Worm (Caenorhabditis elegans) whole organism, L1 larva: Measurements from ENCODE around the gene pah-1.

Experiments used
- C16A3.4 ChIP-seq: fragments of 150-350 bp; optimal IDR thresholded peaks from 2 replicates; lab custom pipeline; 2014; ENCODE audit warnings: missing biosample characterization, missing genetic modification characterization
- F16B12.6 ChIP-seq: fragments of 150-350 bp; optimal IDR thresholded peaks from 2 replicates; lab custom pipeline; 2014; ENCODE audit warnings: missing biosample characterization, missing genetic modification characterization
- alr-1 ChIP-seq: fragments of 200-800 bp; sonication (Bioruptor generic); optimal IDR thresholded peaks from 2 replicates; lab custom pipeline; 2018; ENCODE audit warnings: borderline replicate concordance, mild to moderate bottlenecking, missing genetic modification characterization, missing compliant biosample characterization
- ama-1 ChIP-seq: fragments of 150-350 bp; optimal IDR thresholded peaks from 2 replicates; lab custom pipeline; 2014
- blmp-1 ChIP-seq: fragments of 150-350 bp; optimal IDR thresholded peaks from 2 replicates; lab custom pipeline; 2014; ENCODE audit warnings: missing biosample characterization, missing genetic modification characterization
- ceh-82 ChIP-seq, 3 experiments: fragments of 150-350 bp in 1 of 3; sonication (generic microtip) in 2 of 3; optimal IDR thresholded peaks; 2 replicates each; lab custom pipeline; 2014 to 2017; ENCODE audit warnings: missing biosample characterization in 3 of 3, missing genetic modification characterization in 3 of 3
- ceh-90 ChIP-seq: sonication (generic microtip); optimal IDR thresholded peaks from 2 replicates; lab custom pipeline; 2016; ENCODE audit warnings: missing genetic modification characterization, missing compliant biosample characterization
- ces-1 ChIP-seq: fragments of 150-350 bp; optimal IDR thresholded peaks from 2 replicates; lab custom pipeline; 2014; ENCODE audit warnings: missing biosample characterization, missing genetic modification reagents, missing genetic modification characterization
- dpl-1 ChIP-seq, 3 experiments: fragments of 150-350 bp in 2 of 3; sonication (generic microtip) in 1 of 3; optimal IDR thresholded peaks; 2 replicates each; lab custom pipeline; 2014 to 2017; ENCODE audit warnings: missing biosample characterization in 3 of 3, missing genetic modification characterization in 3 of 3, missing genetic modification reagents in 3 of 3
- efl-1 ChIP-seq, 4 experiments: fragments of 150-350 bp; optimal IDR thresholded peaks in 3 of 4; peaks in 1 of 4; 1 replicate in 1 of 4; 2 replicates in 3 of 4; lab custom pipeline; 2014; ENCODE audit warnings: missing biosample characterization in 2 of 4, missing genetic modification characterization in 2 of 4, missing genetic modification reagents in 2 of 4
- efl-3 ChIP-seq: fragments of 200-800 bp; sonication (Bioruptor generic); optimal IDR thresholded peaks from 2 replicates; lab custom pipeline; 2018; ENCODE audit warnings: mild to moderate bottlenecking, missing genetic modification characterization, missing compliant biosample characterization
- fkh-10 ChIP-seq: sonication (generic microtip); optimal IDR thresholded peaks from 2 replicates; lab custom pipeline; 2017; ENCODE audit warnings: missing biosample characterization, missing genetic modification reagents, missing genetic modification characterization
- fkh-4 ChIP-seq: sonication (generic microtip); optimal IDR thresholded peaks from 2 replicates; lab custom pipeline; 2016; ENCODE audit warnings: missing compliant biosample characterization, missing genetic modification characterization, borderline replicate concordance
- fos-1 ChIP-seq: fragments of 150-350 bp; optimal IDR thresholded peaks from 2 replicates; lab custom pipeline; 2014; ENCODE audit warnings: missing biosample characterization, missing genetic modification characterization
- jun-1 ChIP-seq: fragments of 150-350 bp; optimal IDR thresholded peaks from 2 replicates; lab custom pipeline; 2014; ENCODE audit warnings: missing biosample characterization, missing genetic modification reagents, missing genetic modification characterization
- lin-15B ChIP-seq: fragments of 150-350 bp; sonication (generic microtip); optimal IDR thresholded peaks from 3 replicates; lab custom pipeline; 2014; ENCODE audit warnings: missing biosample characterization, missing genetic modification characterization
- lin-35 ChIP-seq, 2 experiments: fragments of 150-350 bp; optimal IDR thresholded peaks; 2 replicates each; lab custom pipeline; 2014; ENCODE audit warnings: missing biosample characterization in 2 of 2, missing genetic modification characterization in 2 of 2, missing genetic modification reagents in 2 of 2
- lsy-2 ChIP-seq, 2 experiments: fragments of 150-350 bp; optimal IDR thresholded peaks; 2 replicates each; lab custom pipeline; 2014; ENCODE audit warnings: missing biosample characterization in 2 of 2, missing genetic modification characterization in 2 of 2
- mdl-1 ChIP-seq, 2 experiments: fragments of 150-350 bp; optimal IDR thresholded peaks; 2 replicates each; lab custom pipeline; 2014 to 2017; ENCODE audit warnings: missing biosample characterization in 2 of 2, missing genetic modification characterization in 2 of 2, inconsistent platforms in 1 of 2
- mep-1 ChIP-seq: fragments of 150-350 bp; optimal IDR thresholded peaks from 2 replicates; lab custom pipeline; 2014; ENCODE audit warnings: missing biosample characterization, missing genetic modification characterization
- nhr-237 ChIP-seq: fragments of 150-350 bp; optimal IDR thresholded peaks from 2 replicates; lab custom pipeline; 2014; ENCODE audit warnings: missing biosample characterization, missing genetic modification characterization
- nhr-71 ChIP-seq: sonication (generic microtip); optimal IDR thresholded peaks from 2 replicates; lab custom pipeline; 2016; ENCODE audit warnings: mild to moderate bottlenecking, missing genetic modification characterization, moderate library complexity, missing compliant biosample characterization
- nhr-76 ChIP-seq: sonication (generic microtip); optimal IDR thresholded peaks from 2 replicates; lab custom pipeline; 2017; ENCODE audit warnings: missing biosample characterization, missing genetic modification characterization
- nhr-84 ChIP-seq: sonication (generic microtip); optimal IDR thresholded peaks from 2 replicates; lab custom pipeline; 2017; ENCODE audit warnings: missing biosample characterization, missing genetic modification characterization
- nhr-85 ChIP-seq: sonication (generic microtip); peaks from one replicate; lab custom pipeline; 2016; ENCODE audit warnings: missing genetic modification characterization, inconsistent platforms, missing compliant biosample characterization
- pag-3 ChIP-seq: sonication (generic microtip); optimal IDR thresholded peaks from 2 replicates; lab custom pipeline; 2017; ENCODE audit warnings: missing genetic modification characterization, mild to moderate bottlenecking, missing compliant biosample characterization, antibody characterized with exemption, borderline replicate concordance; ENCODE audit not compliant: insufficient read depth
- pqm-1 ChIP-seq: sonication (generic microtip); optimal IDR thresholded peaks from 3 replicates; lab custom pipeline; 2017; ENCODE audit warnings: missing biosample characterization, missing genetic modification characterization
- snpc-4 ChIP-seq: fragments of 150-350 bp; optimal IDR thresholded peaks from 2 replicates; lab custom pipeline; 2014; ENCODE audit warnings: missing biosample characterization, missing genetic modification characterization
- snu-23 ChIP-seq: sonication (generic microtip); optimal IDR thresholded peaks from 2 replicates; lab custom pipeline; 2016; ENCODE audit warnings: missing genetic modification characterization, missing compliant biosample characterization
- sptf-1 ChIP-seq: fragments of 150-350 bp; optimal IDR thresholded peaks from 2 replicates; lab custom pipeline; 2014; ENCODE audit warnings: missing biosample characterization, missing genetic modification characterization
- sup-37 ChIP-seq: fragments of 200-800 bp; sonication (Bioruptor generic); optimal IDR thresholded peaks from 2 replicates; lab custom pipeline; 2018; ENCODE audit warnings: mild to moderate bottlenecking, missing genetic modification characterization, missing compliant biosample characterization
- swsn-7 ChIP-seq: sonication (generic microtip); optimal IDR thresholded peaks from 2 replicates; lab custom pipeline; 2016; ENCODE audit warnings: missing genetic modification characterization, missing compliant biosample characterization
- tlp-1 ChIP-seq: fragments of 150-350 bp; optimal IDR thresholded peaks from 2 replicates; lab custom pipeline; 2014; ENCODE audit warnings: missing biosample characterization, missing genetic modification characterization
- unc-130 ChIP-seq: fragments of 150-350 bp; optimal IDR thresholded peaks from 2 replicates; lab custom pipeline; 2017; ENCODE audit warnings: missing biosample characterization, missing genetic modification characterization, inconsistent platforms
- unc-30 ChIP-seq: sonication (generic microtip); optimal IDR thresholded peaks from 2 replicates; lab custom pipeline; 2017; ENCODE audit warnings: missing biosample characterization, missing genetic modification characterization
- unc-62 ChIP-seq: fragments of 150-350 bp; optimal IDR thresholded peaks from 2 replicates; lab custom pipeline; 2014; ENCODE audit warnings: missing biosample characterization, missing genetic modification reagents, missing genetic modification characterization
- vab-15 ChIP-seq: sonication (generic microtip); optimal IDR thresholded peaks from 2 replicates; lab custom pipeline; 2017; ENCODE audit warnings: missing genotype, mild to moderate bottlenecking, missing genetic modification characterization, missing compliant biosample characterization
- zag-1 ChIP-seq: fragments of 150-350 bp; optimal IDR thresholded peaks from 2 replicates; lab custom pipeline; 2014; ENCODE audit warnings: missing biosample characterization, missing genetic modification characterization
- zip-4 ChIP-seq: fragments of 200-800 bp; sonication (Bioruptor generic); optimal IDR thresholded peaks from 2 replicates; lab custom pipeline; 2018; ENCODE audit warnings: mild to moderate bottlenecking, missing genetic modification characterization, moderate library complexity, missing compliant biosample characterization
- ztf-4 ChIP-seq: fragments of 150-350 bp; optimal IDR thresholded peaks from 2 replicates; lab custom pipeline; 2014; ENCODE audit warnings: missing biosample characterization, missing genetic modification characterization

The pah-1 gene

ce11 chrII:8810679-8811413 lies 44.0 kb upstream of the pah-1 start, which contains the start of the genes F46C5.9 and rer-1 (continued):
- TF ChIP-seq F16B12.6, result peak; percentile 83
- TF ChIP-seq pqm-1 (tag; lab: Kevin White, UChicago), result no peak
- peak; percentile 25 to 47 for TF ChIP-seq efl-1 (optimal IDR thresholded peaks at IDR 0.05; lab: Kevin White, UChicago)
- TF ChIP-seq efl-1 (GFP tag; optimal IDR thresholded peaks at IDR 0.05 in 1 of 2; lab: Kevin White, UChicago), result peak; percentile 51 to 80
- no peak for TF ChIP-seq efl-3
- TF ChIP-seq swsn-7 (tag; lab: Kevin White, UChicago), result no peak
- no peak for TF ChIP-seq sptf-1
- TF ChIP-seq alr-1, result no peak
- TF ChIP-seq dpl-1 (GFP tag; optimal IDR thresholded peaks at IDR 0.05; lab: Kevin White, UChicago), result peak; percentile 0 to 48 (median 12)
- peak in 1 of 2 experiments; percentile 63 for TF ChIP-seq lsy-2 (tag; optimal IDR thresholded peaks at IDR 0.05; lab: Kevin White, UChicago)

ce11 chrII:8808482-8808881 lies 41.7 kb upstream of the pah-1 start, which contains the start of gene F07H5.10:
Gene F07H5.10, minus strand, starts transcription at chrII:8808582.
- no peak for TF ChIP-seq ceh-90
- TF ChIP-seq pag-3 (tag; lab: Kevin White, UChicago), result no peak
- no peak for TF ChIP-seq sptf-1
- TF ChIP-seq vab-15 (tag; lab: Kevin White, UChicago), result no peak
- no peak for TF ChIP-seq nhr-71
- no peak for TF ChIP-seq nhr-76 (tag; lab: Kevin White, UChicago)
- TF ChIP-seq fkh-10, result no peak
- TF ChIP-seq mep-1 (tag; lab: Kevin White, UChicago), result no peak
- no peak for TF ChIP-seq dpl-1 (GFP tag; optimal IDR thresholded peaks at IDR 0.05; lab: Kevin White, UChicago)

ce11 chrII:8806921-8807320 lies 40.1 kb upstream of the pah-1 start, which contains the start of gene pho-13:
Gene pho-13, minus strand, starts transcription at chrII:8807021.
- no peak for TF ChIP-seq C16A3.4 (tag; lab: Kevin White, UChicago)
- no peak for TF ChIP-seq nhr-85 (tag; lab: Kevin White, UChicago)
- no peak for TF ChIP-seq blmp-1 (tag; lab: Kevin White, UChicago)
- no peak for TF ChIP-seq pag-3 (tag; lab: Kevin White, UChicago)
- TF ChIP-seq snpc-4 (tag; lab: Kevin White, UChicago), result no peak
- TF ChIP-seq unc-30, result no peak
- no peak for TF ChIP-seq unc-130
- no peak for TF ChIP-seq sup-37 (GFP tag; lab: Kevin White, UChicago)
- TF ChIP-seq alr-1, result no peak
- TF ChIP-seq lsy-2 (tag; optimal IDR thresholded peaks at IDR 0.05; lab: Kevin White, UChicago), result no peak
- TF ChIP-seq snu-23 (GFP tag; lab: Kevin White, UChicago), result no peak
- no peak for TF ChIP-seq sptf-1

ce11 chrII:8800830-8801229 lies 34.0 kb upstream of the pah-1 start, which contains the start of gene appg-2:
Gene appg-2, plus strand, starts transcription at chrII:8801130.
- TF ChIP-seq efl-1 (optimal IDR thresholded peaks at IDR 0.05; lab: Kevin White, UChicago) (no peak), efl-1 (GFP tag; optimal IDR thresholded peaks at IDR 0.05 in 1 of 2; lab: Kevin White, UChicago) (peak in 1 of 2 experiments; percentile 18), lin-35 (GFP tag; optimal IDR thresholded peaks at IDR 0.05; lab: Kevin White, UChicago) (no peak)
- TF ChIP-seq, all 84 proteins: peak for 1

ce11 chrII:8799725-8800124 lies 32.9 kb upstream of the pah-1 start:
- no peak for TF ChIP-seq lin-15B (tag; lab: Kevin White, UChicago)
- no peak for TF ChIP-seq zag-1 (tag; lab: Kevin White, UChicago)
- TF ChIP-seq vab-15 (tag; lab: Kevin White, UChicago), result no peak
- TF ChIP-seq nhr-84, result no peak
- no peak for TF ChIP-seq lsy-2 (tag; optimal IDR thresholded peaks at IDR 0.05; lab: Kevin White, UChicago)
- no peak for TF ChIP-seq sptf-1
- TF ChIP-seq ces-1 (GFP tag; lab: Kevin White, UChicago), result no peak
- TF ChIP-seq mdl-1 (tag; optimal IDR thresholded peaks at IDR 0.05; lab: Kevin White, UChicago), result no peak

- no peak for TF ChIP-seq zip-4
- no peak for TF ChIP-seq efl-3
- TF ChIP-seq fkh-4 (tag; lab: Kevin White, UChicago), result no peak
- TF ChIP-seq vab-15 (tag; lab: Kevin White, UChicago), result no peak
- no peak for TF ChIP-seq blmp-1 (tag; lab: Kevin White, UChicago)
- TF ChIP-seq ztf-4 (tag; lab: Kevin White, UChicago), result peak; percentile 44
- TF ChIP-seq nhr-237 (tag; lab: Kevin White, UChicago), result no peak
- TF ChIP-seq fos-1 (tag; lab: Kevin White, UChicago), result peak; percentile 21
- TF ChIP-seq unc-62, result no peak
- no peak for TF ChIP-seq ceh-90
- no peak for TF ChIP-seq lin-15B (tag; lab: Kevin White, UChicago)
- TF ChIP-seq tlp-1 (tag; lab: Kevin White, UChicago), result no peak
- TF ChIP-seq mdl-1 (tag; optimal IDR thresholded peaks at IDR 0.05; lab: Kevin White, UChicago), result no peak
- no peak for TF ChIP-seq sup-37 (GFP tag; lab: Kevin White, UChicago)
- peak; percentile 52 for TF ChIP-seq jun-1 (tag; lab: Kevin White, UChicago)
- TF ChIP-seq ceh-82 (tag; optimal IDR thresholded peaks at IDR 0.05; lab: Kevin White, UChicago), result peak; percentile 48 to 68 (median 65)
- no peak for TF ChIP-seq C16A3.4 (tag; lab: Kevin White, UChicago)
- TF ChIP-seq ama-1 (lab: Kevin White, UChicago), result no peak
Measured at ce11 chrII:8796391-8796790, 29.6 kb upstream of the pah-1 start.
